Worm (Caenorhabditis elegans): Measurements from ENCODE around the gene R02E4.1.

Gene R02E4.1

ce11 chrX:4109970-4110369 is 5.6 kb upstream of the R02E4.1 start (continued):
- TF ChIP-seq T20F7.1 (GFP tag; optimal IDR thresholded peaks at IDR 0.05) = no peak

- TF ChIP-seq unc-62 (GFP tag; optimal IDR thresholded peaks at IDR 0.05 in 1 of 2) = peak in 1 of 2 experiments; percentile 67
- TF ChIP-seq unc-62 (tag; optimal IDR thresholded peaks at IDR 0.05) = no peak
- TF ChIP-seq fkh-10 (GFP tag; optimal IDR thresholded peaks at IDR 0.05) = no peak
Observed at ce11 chrX:4106896-4107505, 2.7 kb upstream of the R02E4.1 start, which contains the start of gene R02E4.2. Gene R02E4.2 (plus strand): TSS chrX:4107455.

- TF ChIP-seq daf-19 (GFP tag; conservative IDR thresholded peaks at IDR 0.05) = no peak
- TF ChIP-seq duxl-1 (tag; optimal IDR thresholded peaks at IDR 0.05; ENCODE audit: poor library complexity) = no peak
- TF ChIP-seq nhr-10 (tag; optimal IDR thresholded peaks at IDR 0.05) = no peak
- 0 out of 2 replicates have a peak, but pooled peaks have one; percentile 36 for TF ChIP-seq snpc-1.2 (GFP tag; IDR thresholded peaks at IDR 0.05)
- TF ChIP-seq ceh-62 (tag; optimal IDR thresholded peaks at IDR 0.05) = no peak
- TF ChIP-seq snpc-4 (tag; optimal IDR thresholded peaks at IDR 0.05) = peak; percentile 45
Observed at ce11 chrX:4103071-4103470, 1.3 kb downstream of the R02E4.1 start.

ce11 chrX:4102075-4102598 is 2.2 kb downstream of the R02E4.1 start, which contains the start of gene R02E4.3:
Gene R02E4.3 (minus strand): TSS chrX:4102125.
- no peak for TF ChIP-seq ZK337.2 (GFP tag; IDR thresholded peaks at IDR 0.05)
- no peak for TF ChIP-seq fos-1 (tag; optimal IDR thresholded peaks at IDR 0.05)
- peak; percentile 81 for TF ChIP-seq hlh-11 (tag; optimal IDR thresholded peaks at IDR 0.05)
- no peak for TF ChIP-seq vab-7 (GFP tag; IDR thresholded peaks at IDR 0.05)
- no peak for TF ChIP-seq egl-27 (tag; optimal IDR thresholded peaks at IDR 0.05)
- no peak for TF ChIP-seq rbr-2 (tag; optimal IDR thresholded peaks at IDR 0.05)
- TF ChIP-seq ztf-7 (tag; optimal IDR thresholded peaks at IDR 0.05) = no peak
- no peak for TF ChIP-seq skn-1 (tag; optimal IDR thresholded peaks at IDR 0.05)
- no peak for TF ChIP-seq aly-2 (tag; optimal IDR thresholded peaks at IDR 0.05)
- TF ChIP-seq lin-39 (tag; optimal IDR thresholded peaks at IDR 0.05) = no peak
- peak; percentile 29 to 45 for TF ChIP-seq mdl-1 (tag; optimal IDR thresholded peaks at IDR 0.05)
- no peak for TF ChIP-seq unc-62 (GFP tag; optimal IDR thresholded peaks at IDR 0.05 in 1 of 2)
- no peak for TF ChIP-seq unc-62 (tag; optimal IDR thresholded peaks at IDR 0.05)
- TF ChIP-seq zag-1 (tag; optimal IDR thresholded peaks at IDR 0.05) = no peak
- no peak for TF ChIP-seq madf-5 (GFP tag; IDR thresholded peaks at IDR 0.05)
- TF ChIP-seq nhr-48 (tag; optimal IDR thresholded peaks at IDR 0.05) = peak; percentile 98
- TF ChIP-seq nhr-76 (tag; optimal IDR thresholded peaks at IDR 0.05) = no peak
- peak; percentile 70 for TF ChIP-seq aha-1 (tag)
- TF ChIP-seq arid-1 (GFP tag; conservative IDR thresholded peaks at IDR 0.05) = no peak
- no peak for TF ChIP-seq nhr-111 (GFP tag; optimal IDR thresholded peaks at IDR 0.05)
- TF ChIP-seq hlh-30 (tag; optimal IDR thresholded peaks at IDR 0.05; ENCODE audit: insufficient read depth) = peak; percentile 90
- TF ChIP-seq spr-3 (GFP tag; optimal IDR thresholded peaks at IDR 0.05) = no peak
- TF ChIP-seq mxl-3 (GFP tag; optimal IDR thresholded peaks at IDR 0.05) = peak; percentile 21
- no peak for TF ChIP-seq nhr-11 (tag; optimal IDR thresholded peaks at IDR 0.05)
- TF ChIP-seq F37D6.2 (tag; optimal IDR thresholded peaks at IDR 0.05) = no peak
- no peak for TF ChIP-seq ceh-62 (tag; optimal IDR thresholded peaks at IDR 0.05)
- peak; percentile 2 for TF ChIP-seq dpl-1 (GFP tag; optimal IDR thresholded peaks at IDR 0.05)

- no peak for TF ChIP-seq lin-13 (GFP tag; optimal IDR thresholded peaks at IDR 0.05)
- peak; percentile 21 for TF ChIP-seq T26A8.4 (GFP tag; IDR thresholded peaks at IDR 0.05)
- no peak for TF ChIP-seq ctbp-1 (GFP tag; IDR thresholded peaks at IDR 0.05)
- 0 out of 2 replicates have a peak, but pooled peaks have one; percentile 16 for TF ChIP-seq snpc-1.2 (GFP tag; IDR thresholded peaks at IDR 0.05)
- no peak for TF ChIP-seq vab-7 (GFP tag; IDR thresholded peaks at IDR 0.05)
- peak; percentile 94 for TF ChIP-seq aha-1 (tag)
- no peak for TF ChIP-seq Y48G9A.11 (GFP tag; IDR thresholded peaks at IDR 0.05)
- TF ChIP-seq F26F4.8 (GFP tag; conservative IDR thresholded peaks at IDR 0.05) = no peak
- peak in 1 of 2 experiments; percentile 22 for TF ChIP-seq hif-1 (tag; optimal IDR thresholded peaks at IDR 0.05)
Observed at ce11 chrX:4101213-4101612, 3.1 kb downstream of the R02E4.1 start.
